Worm (Caenorhabditis elegans) whole organism, L1 larva: ENCODE data around the gene ast-1.

Source experiments
- ceh-88 ChIP-seq: fragments of 200-800 bp; sonication (Bioruptor generic); IDR thresholded peaks from 2 replicates; pipeline ENCODE4 v1.3.6; 2022; ENCODE audit warnings: missing genetic modification characterization, missing compliant biosample characterization
- ces-1 ChIP-seq: fragments of 150-350 bp; optimal IDR thresholded peaks from 2 replicates; lab custom pipeline; 2014; ENCODE audit warnings: missing biosample characterization, missing genetic modification reagents, missing genetic modification characterization
- elt-2 ChIP-seq: sonication (generic microtip); optimal IDR thresholded peaks from 2 replicates; lab custom pipeline; 2016; ENCODE audit warnings: missing genetic modification characterization, mild to moderate bottlenecking, inconsistent platforms, missing compliant biosample characterization, missing genetic modification reagents
- irx-1 ChIP-seq: sonication (generic microtip); optimal IDR thresholded peaks from 2 replicates; lab custom pipeline; 2016; ENCODE audit warnings: missing genetic modification characterization, missing compliant biosample characterization
- lin-39 ChIP-seq: fragments of 150-350 bp; optimal IDR thresholded peaks from 2 replicates; lab custom pipeline; 2014; ENCODE audit warnings: missing biosample characterization, missing genetic modification reagents, missing genetic modification characterization
- mep-1 ChIP-seq: fragments of 150-350 bp; optimal IDR thresholded peaks from 2 replicates; lab custom pipeline; 2014; ENCODE audit warnings: missing biosample characterization, missing genetic modification characterization
- nhr-11 ChIP-seq: fragments of 150-350 bp; optimal IDR thresholded peaks from 2 replicates; lab custom pipeline; 2014; ENCODE audit warnings: missing biosample characterization, missing genetic modification characterization
- nhr-12 ChIP-seq: sonication (generic microtip); optimal IDR thresholded peaks from 2 replicates; lab custom pipeline; 2017; ENCODE audit warnings: missing biosample characterization, missing genetic modification characterization
- nhr-28 ChIP-seq: fragments of 150-350 bp; optimal IDR thresholded peaks from 2 replicates; lab custom pipeline; 2014; ENCODE audit warnings: missing biosample characterization, missing genetic modification characterization
- tbx-2 ChIP-seq: sonication (generic microtip); optimal IDR thresholded peaks from 2 replicates; lab custom pipeline; 2016; ENCODE audit warnings: missing genetic modification characterization, missing compliant biosample characterization
- ztf-11 ChIP-seq, 2 experiments: sonication (generic microtip); optimal IDR thresholded peaks; 2 replicates each; lab custom pipeline; 2016 to 2017; ENCODE audit warnings: missing genetic modification characterization in 2 of 2, missing biosample characterization in 1 of 2, missing compliant biosample characterization in 1 of 2

ce11 chrII:4173398-4173797, 38.2 kb upstream of the ast-1 start, which contains the start of gene R03H10.6:
- TF ChIP-seq nhr-11 (no peak), ztf-11 (tag; optimal IDR thresholded peaks at IDR 0.05; lab: Kevin White, UChicago) (no peak), nhr-28 (tag; lab: Kevin White, UChicago) (no peak), mep-1 (tag; lab: Kevin White, UChicago) (no peak), elt-2 (tag; lab: Kevin White, UChicago) (no peak), ces-1 (GFP tag; lab: Kevin White, UChicago) (no peak), tbx-2 (tag; lab: Kevin White, UChicago) (no peak), irx-1 (tag; lab: Kevin White, UChicago) (no peak), ceh-88 (no peak), nhr-12 (tag; lab: Kevin White, UChicago) (no peak), lin-39 (no peak)
